In genomic region chr3R:31059807-31060707, dm6 we compare ENCODE assay signal across 3 fruit fly cellular contexts.
A peak's percentile ranks its signal among the peaks of the same experiment; 100 is the strongest.
TF ChIP-seq lines count a peak whose summit lies in the region.

No protein-coding gene starts in this region.

TF ChIP-seq in whole organism, embryonic, 481 proteins besides CTCF, POLR2A, EP300 and RAD21 (continued from another document and continues in another):
- TF ChIP-seq gem (tag; optimal IDR thresholded peaks at IDR 0.05; lab: Kevin White, UChicago) (peak; percentile 68), disco-r (GFP tag; optimal IDR thresholded peaks at IDR 0.05; lab: Kevin White, UChicago) (peak; percentile 32), p53 (GFP tag; optimal IDR thresholded peaks at IDR 0.05; lab: Kevin White, UChicago) (peak; percentile 41), vvl (GFP tag; IDR thresholded peaks at IDR 0.05; lab: Robert Waterston, UW) (no peak; the same call in none of the 2 replicates), eve (GFP tag; optimal IDR thresholded peaks at IDR 0.05; lab: Kevin White, UChicago) (peak; percentile 9 to 64), Gug (GFP tag; IDR thresholded peaks at IDR 0.05; lab: Robert Waterston, UW) (peak; percentile 43; the same call in 1 of the 4 replicates), dpn (GFP tag; optimal IDR thresholded peaks at IDR 0.05; lab: Kevin White, UChicago) (peak in 1 of 2 experiments; percentile 50), Med (GFP tag; lab: Kevin White, UChicago) (peak; percentile 87), NC2β (GFP tag; optimal IDR thresholded peaks at IDR 0.05; lab: Kevin White, UChicago) (peak; percentile 13), Atf6 (GFP tag; IDR thresholded peaks at IDR 0.05; lab: Robert Waterston, UW) (0 out of 2 replicates have a peak, but pooled peaks have one; percentile 43), dati (GFP tag; IDR thresholded peaks at IDR 0.05; lab: Robert Waterston, UW) (0 out of 2 replicates have a peak, but pooled peaks have one; percentile 30), CG10209 (GFP tag; optimal IDR thresholded peaks at IDR 0.05; lab: Kevin White, UChicago) (peak; percentile 17), CG6813 (GFP tag; optimal IDR thresholded peaks at IDR 0.05; lab: Kevin White, UChicago) (peak; percentile 3), ase (GFP tag; IDR thresholded peaks at IDR 0.05; lab: Robert Waterston, UW) (peak; percentile 5; the same call in 1 of the 3 replicates), sug (tag; optimal IDR thresholded peaks at IDR 0.05; lab: Kevin White, UChicago) (peak; percentile 15), CG4282 (GFP tag; optimal IDR thresholded peaks at IDR 0.05; lab: Kevin White, UChicago) (peak; percentile 74), CG17829 (tag; optimal IDR thresholded peaks at IDR 0.05; lab: Kevin White, UChicago) (peak; percentile 4), Aef1 (GFP tag; IDR thresholded peaks at IDR 0.05; lab: Robert Waterston, UW) (peak; percentile 57; the same call in 2 of the 3 replicates), CG6254 (GFP tag; optimal IDR thresholded peaks at IDR 0.05; lab: Kevin White, UChicago) (peak; percentile 14), tup (GFP tag; optimal IDR thresholded peaks at IDR 0.05; lab: Kevin White, UChicago) (peak; percentile 40), unpg (GFP tag; optimal IDR thresholded peaks at IDR 0.05; lab: Kevin White, UChicago) (peak; percentile 64), ind (GFP tag; optimal IDR thresholded peaks at IDR 0.05; lab: Kevin White, UChicago) (peak; percentile 45), CG2678 (tag; optimal IDR thresholded peaks at IDR 0.05; lab: Kevin White, UChicago) (peak; percentile 40), ac (GFP tag; optimal IDR thresholded peaks at IDR 0.05; lab: Kevin White, UChicago) (no peak), lab (GFP tag; optimal IDR thresholded peaks at IDR 0.05; lab: Kevin White, UChicago) (peak; percentile 42), Elba2 (GFP tag; optimal IDR thresholded peaks at IDR 0.05; lab: Kevin White, UChicago) (peak; percentile 90), HLH3B (GFP tag; IDR thresholded peaks at IDR 0.05; lab: Robert Waterston, UW) (peak; percentile 50; the same call in 1 of the 2 replicates), ken (GFP tag; IDR thresholded peaks at IDR 0.05; lab: Robert Waterston, UW) (0 out of 3 replicates have a peak, but pooled peaks have one; percentile 47), CG10321 (GFP tag; IDR thresholded peaks at IDR 0.05; lab: Robert Waterston, UW) (0 out of 2 replicates have a peak, but pooled peaks have one; percentile 32), Hr51 (GFP tag; optimal IDR thresholded peaks at IDR 0.05; lab: Kevin White, UChicago) (peak; percentile 18 to 59), zfh1 (GFP tag; IDR thresholded peaks at IDR 0.05; lab: Robert Waterston, UW) (peak; percentile 49; the same call in 1 of the 3 replicates), Trl (optimal IDR thresholded peaks at IDR 0.05; lab: Kevin White, UChicago) (peak in 1 of 2 experiments; percentile 47), Trl (GFP tag; optimal IDR thresholded peaks at IDR 0.05; lab: Kevin White, UChicago) (peak; percentile 41), CG10543 (GFP tag; optimal IDR thresholded peaks at IDR 0.05; lab: Kevin White, UChicago) (peak; percentile 11), shn (GFP tag; optimal IDR thresholded peaks at IDR 0.05; lab: Kevin White, UChicago) (peak; percentile 20), CG10274 (GFP tag; optimal IDR thresholded peaks at IDR 0.05; lab: Kevin White, UChicago) (peak; percentile 10), Drgx (GFP tag; IDR thresholded peaks at IDR 0.05; lab: Robert Waterston, UW) (peak; percentile 74), E2f1 (GFP tag; IDR thresholded peaks at IDR 0.05; lab: Robert Waterston, UW) (peak; percentile 39; the same call in 1 of the 2 replicates), CG6765 (GFP tag; optimal IDR thresholded peaks at IDR 0.05; lab: Kevin White, UChicago) (peak; percentile 36), ranshi (GFP tag; IDR thresholded peaks at IDR 0.05; lab: Robert Waterston, UW) (0 out of 2 replicates have a peak, but pooled peaks have one; percentile 32), CG7786 (GFP tag; optimal IDR thresholded peaks at IDR 0.05; lab: Kevin White, UChicago) (peak; percentile 30)

TF ChIP-seq in whole organism, prepupa, 60 proteins besides CTCF, POLR2A, EP300 and RAD21 (continued from another document):
- TF ChIP-seq Smox (GFP tag; optimal IDR thresholded peaks at IDR 0.05; lab: Kevin White, UChicago) = peak; percentile 24
- TF ChIP-seq Sox102F (GFP tag; optimal IDR thresholded peaks at IDR 0.05; lab: Kevin White, UChicago) = peak; percentile 34
- peak; percentile 38 for TF ChIP-seq lz (GFP tag; optimal IDR thresholded peaks at IDR 0.05; lab: Kevin White, UChicago)
- peak; percentile 66 for TF ChIP-seq CG32006 (GFP tag; optimal IDR thresholded peaks at IDR 0.05; lab: Kevin White, UChicago)
- peak; percentile 62 for TF ChIP-seq cyc (GFP tag; optimal IDR thresholded peaks at IDR 0.05; lab: Kevin White, UChicago)
- peak; percentile 66 for TF ChIP-seq CG8119 (GFP tag; IDR thresholded peaks at IDR 0.05; lab: Robert Waterston, UW)
- TF ChIP-seq topi (GFP tag; optimal IDR thresholded peaks at IDR 0.05; lab: Kevin White, UChicago) = peak; percentile 56
- peak; percentile 77 for TF ChIP-seq Eip78C (GFP tag; lab: Kevin White, UChicago)
- peak; percentile 70; the same call in 2 of the 3 replicates for TF ChIP-seq eg (GFP tag; IDR thresholded peaks at IDR 0.05; lab: Robert Waterston, UW)
- TF ChIP-seq Hr38 (GFP tag; optimal IDR thresholded peaks at IDR 0.05; lab: Kevin White, UChicago) = peak; percentile 3
- no peak for TF ChIP-seq CG8319 (GFP tag; optimal IDR thresholded peaks at IDR 0.05; lab: Kevin White, UChicago)
- no peak for TF ChIP-seq spab (GFP tag; optimal IDR thresholded peaks at IDR 0.05; lab: Kevin White, UChicago)
- no peak for TF ChIP-seq Sox15 (GFP tag; optimal IDR thresholded peaks at IDR 0.05; lab: Kevin White, UChicago)
- TF ChIP-seq Sox14 (GFP tag; optimal IDR thresholded peaks at IDR 0.05; lab: Kevin White, UChicago) = peak; percentile 32
- peak; percentile 9 for TF ChIP-seq achi (GFP tag; optimal IDR thresholded peaks at IDR 0.05; lab: Kevin White, UChicago)
- peak; percentile 71 for TF ChIP-seq Hr4 (GFP tag; optimal IDR thresholded peaks at IDR 0.05; lab: Kevin White, UChicago)
- no peak for TF ChIP-seq fd85E (GFP tag; optimal IDR thresholded peaks at IDR 0.05; lab: Kevin White, UChicago)
- TF ChIP-seq pdm3 (GFP tag; optimal IDR thresholded peaks at IDR 0.05; lab: Kevin White, UChicago) = peak; percentile 38
- no peak for TF ChIP-seq fkh (GFP tag; optimal IDR thresholded peaks at IDR 0.05; lab: Kevin White, UChicago)
- TF ChIP-seq Lpt (GFP tag; optimal IDR thresholded peaks at IDR 0.05; lab: Kevin White, UChicago) = peak; percentile 23
- peak; percentile 50 for TF ChIP-seq CG6276 (GFP tag; optimal IDR thresholded peaks at IDR 0.05; lab: Kevin White, UChicago)
- TF ChIP-seq CG6792 (GFP tag; optimal IDR thresholded peaks at IDR 0.05; lab: Kevin White, UChicago) = peak; percentile 7
- TF ChIP-seq CG11294 (GFP tag; IDR thresholded peaks at IDR 0.05; lab: Robert Waterston, UW) = peak; percentile 46; the same call in 1 of the 2 replicates
- no peak for TF ChIP-seq CG9139 (GFP tag; optimal IDR thresholded peaks at IDR 0.05; lab: Kevin White, UChicago)
- peak; percentile 78 for TF ChIP-seq CG15336 (GFP tag; IDR thresholded peaks at IDR 0.05; lab: Robert Waterston, UW)
- TF ChIP-seq Eip75B (GFP tag; optimal IDR thresholded peaks at IDR 0.05; lab: Kevin White, UChicago) = peak; percentile 0
- TF ChIP-seq Blimp-1 (GFP tag; optimal IDR thresholded peaks at IDR 0.05; lab: Kevin White, UChicago) = no peak

TF ChIP-seq in whole organism, wandering third instar larva, 38 proteins besides CTCF, POLR2A, EP300 and RAD21 (continued from another document):
- TF ChIP-seq Hr83 (GFP tag; optimal IDR thresholded peaks at IDR 0.05; lab: Kevin White, UChicago; ENCODE audit: poor library complexity, severe bottlenecking) (no peak), psq (GFP tag; optimal IDR thresholded peaks at IDR 0.05; lab: Kevin White, UChicago) (peak; percentile 52), foxo (GFP tag; optimal IDR thresholded peaks at IDR 0.05; lab: Kevin White, UChicago) (peak in 1 of 2 experiments; percentile 33), brk (GFP tag; optimal IDR thresholded peaks at IDR 0.05; lab: Kevin White, UChicago) (no peak), Abd-B (GFP tag; optimal IDR thresholded peaks at IDR 0.05; lab: Kevin White, UChicago) (no peak)
TF ChIP-seq in whole organism, wandering third instar larva: peak in this region for 6.
